Fruit fly (Drosophila melanogaster) whole organism, embryonic: ENCODE results near the gene ich.

Experiments
- Ada2b ChIP-seq: fragments of 200-800 bp; sonication (Bioruptor generic); IDR thresholded peaks from 2 replicates; pipeline ENCODE4 v1.3.6; 2022; ENCODE audit warnings: missing biosample characterization, missing genetic modification characterization
- BEAF-32 ChIP-seq: fragments of 200-800 bp; sonication (Bioruptor generic); optimal IDR thresholded peaks from 3 replicates; lab custom pipeline; 2017; ENCODE audit warnings: missing biosample characterization, missing genetic modification characterization, mild to moderate bottlenecking, moderate library complexity, missing genetic modification reagents
- CG10979 ChIP-seq: fragments of 200-800 bp; sonication (Bioruptor generic); optimal IDR thresholded peaks from 2 replicates; lab custom pipeline; 2018; ENCODE audit warnings: missing biosample characterization, mild to moderate bottlenecking, missing genetic modification characterization, moderate library complexity
- CG11456 ChIP-seq: fragments of 200-800 bp; sonication (Bioruptor generic); IDR thresholded peaks from 3 replicates; pipeline ENCODE4 v1.3.6; 2022; ENCODE audit warnings: missing biosample characterization, missing genetic modification characterization
- CG11696 ChIP-seq: fragments of 200-800 bp; sonication (Bioruptor generic); IDR thresholded peaks from 2 replicates; pipeline ENCODE4 v1.3.6; 2022; ENCODE audit warnings: missing biosample characterization, missing genetic modification characterization
- CG12104 ChIP-seq: fragments of 200-800 bp; sonication (Bioruptor generic); optimal IDR thresholded peaks from 3 replicates; lab custom pipeline; 2016; ENCODE audit warnings: missing biosample characterization, missing genetic modification characterization
- CG12236 ChIP-seq: fragments of 200-800 bp; sonication (Bioruptor generic); optimal IDR thresholded peaks from 2 replicates; lab custom pipeline; 2016; ENCODE audit warnings: missing biosample characterization, missing genetic modification characterization
- CG12659 ChIP-seq: fragments of 200-800 bp; sonication (Bioruptor generic); optimal IDR thresholded peaks from 3 replicates; lab custom pipeline; 2017; ENCODE audit warnings: mild to moderate bottlenecking, missing biosample characterization, missing genetic modification reagents, missing genetic modification characterization
- CG14710 ChIP-seq: fragments of 200-800 bp; sonication (Bioruptor generic); optimal IDR thresholded peaks from 3 replicates; lab custom pipeline; 2019; ENCODE audit warnings: missing biosample characterization, mild to moderate bottlenecking, missing genetic modification characterization, moderate library complexity
- CG1603 ChIP-seq: fragments of 200-800 bp; sonication (Bioruptor generic); optimal IDR thresholded peaks from 2 replicates; lab custom pipeline; 2019; ENCODE audit warnings: missing biosample characterization, mild to moderate bottlenecking, missing genetic modification characterization, moderate library complexity
- CG16813 ChIP-seq: fragments of 200-800 bp; sonication (Bioruptor generic); IDR thresholded peaks from 3 replicates; pipeline ENCODE4 v1.3.6; 2022; ENCODE audit warnings: missing biosample characterization, missing genetic modification characterization; ENCODE audit not compliant: partially characterized antibody
- CG17328 ChIP-seq: fragments of 200-800 bp; sonication (Bioruptor generic); IDR thresholded peaks from 2 replicates; pipeline ENCODE4 v1.3.6; 2022; ENCODE audit warnings: missing biosample characterization, missing genetic modification characterization
- CG17361 ChIP-seq: fragments of 200-800 bp; sonication (Bioruptor generic); IDR thresholded peaks from 3 replicates; pipeline ENCODE4 v1.3.6; 2022; ENCODE audit warnings: missing biosample characterization, missing genetic modification characterization
- CG17385 ChIP-seq: fragments of 200-800 bp; sonication (Bioruptor generic); optimal IDR thresholded peaks from 3 replicates; lab custom pipeline; 2018; ENCODE audit warnings: missing biosample characterization, mild to moderate bottlenecking, missing genetic modification characterization
- CG2889 ChIP-seq: fragments of 200-800 bp; sonication (Bioruptor generic); IDR thresholded peaks from 3 replicates; pipeline ENCODE4 v1.3.6; 2022; ENCODE audit warnings: missing biosample characterization, missing genetic modification characterization
- CG31224 ChIP-seq: fragments of 200-800 bp; sonication (Bioruptor generic); IDR thresholded peaks from 2 replicates; pipeline ENCODE4 v1.3.6; 2022; ENCODE audit warnings: missing biosample characterization, missing genetic modification characterization
- CG31441 ChIP-seq: fragments of 200-800 bp; sonication (Bioruptor generic); IDR thresholded peaks from 2 replicates; pipeline ENCODE4 v1.3.6; 2022; ENCODE audit warnings: missing biosample characterization, missing genetic modification characterization
- CG3281 ChIP-seq: fragments of 200-800 bp; sonication (Bioruptor generic); optimal IDR thresholded peaks from 3 replicates; lab custom pipeline; 2017; ENCODE audit warnings: missing biosample characterization, mild to moderate bottlenecking, missing genetic modification characterization
- CG4820 ChIP-seq: fragments of 200-800 bp; sonication (Bioruptor generic); optimal IDR thresholded peaks from 3 replicates; lab custom pipeline; 2016; ENCODE audit warnings: missing biosample characterization, missing genetic modification characterization
- CG6254 ChIP-seq: fragments of 200-800 bp; sonication (Bioruptor generic); optimal IDR thresholded peaks from 3 replicates; lab custom pipeline; 2017; ENCODE audit warnings: mild to moderate bottlenecking, missing biosample characterization, missing genetic modification reagents, missing genetic modification characterization
- CG6654 ChIP-seq: fragments of 200-800 bp; sonication (Bioruptor generic); optimal IDR thresholded peaks from 2 replicates; lab custom pipeline; 2017; ENCODE audit warnings: missing biosample characterization, mild to moderate bottlenecking, missing genetic modification characterization
- CG6813 ChIP-seq: fragments of 200-800 bp; sonication (Bioruptor generic); optimal IDR thresholded peaks from 2 replicates; lab custom pipeline; 2017; ENCODE audit warnings: missing biosample characterization, missing genetic modification characterization, mild to moderate bottlenecking, moderate library complexity, missing genetic modification reagents
- CG9727 ChIP-seq: fragments of 200-800 bp; sonication (Bioruptor generic); optimal IDR thresholded peaks from 3 replicates; lab custom pipeline; 2017; ENCODE audit warnings: missing biosample characterization, mild to moderate bottlenecking, missing genetic modification characterization
- D19A ChIP-seq: fragments of 200-800 bp; optimal IDR thresholded peaks from 3 replicates; lab custom pipeline; 2019; ENCODE audit warnings: missing biosample characterization, mild to moderate bottlenecking, missing genetic modification characterization, moderate library complexity
- E2f1 ChIP-seq: fragments of 200-800 bp; sonication (Bioruptor generic); IDR thresholded peaks from 2 replicates; pipeline ENCODE4 v1.3.6; 2022; ENCODE audit warnings: missing biosample characterization, missing genetic modification characterization
- Ets65A ChIP-seq: fragments of 200-800 bp; sonication (Bioruptor generic); peaks from one replicate; lab custom pipeline; 2016; ENCODE audit warnings: missing biosample characterization, missing genetic modification characterization
- Fer1 ChIP-seq: fragments of 200-800 bp; sonication (Bioruptor generic); optimal IDR thresholded peaks from 2 replicates; lab custom pipeline; 2017; ENCODE audit warnings: missing biosample characterization, mild to moderate bottlenecking, missing genetic modification characterization
- Lpt ChIP-seq: fragments of >200 bp; optimal IDR thresholded peaks from 2 replicates; lab custom pipeline; 2018; ENCODE audit warnings: missing biosample characterization, missing genetic modification characterization
- Oli ChIP-seq: fragments of 200-800 bp; sonication (Bioruptor generic); optimal IDR thresholded peaks from 2 replicates; lab custom pipeline; 2018; ENCODE audit warnings: missing biosample characterization, mild to moderate bottlenecking, missing genetic modification characterization, moderate library complexity
- Sox102F ChIP-seq: fragments of 200-800 bp; sonication (Bioruptor generic); optimal IDR thresholded peaks from 2 replicates; lab custom pipeline; 2018; ENCODE audit warnings: missing biosample characterization, mild to moderate bottlenecking, missing genetic modification characterization, moderate library complexity
- Spps ChIP-seq: fragments of 200-800 bp; sonication (Bioruptor generic); optimal IDR thresholded peaks from 2 replicates; lab custom pipeline; 2018; ENCODE audit warnings: missing biosample characterization, mild to moderate bottlenecking, missing genetic modification characterization
- Ssrp ChIP-seq: fragments of 200-800 bp; sonication (Bioruptor generic); optimal IDR thresholded peaks from 2 replicates; lab custom pipeline; 2018; ENCODE audit warnings: missing biosample characterization, mild to moderate bottlenecking, missing genetic modification characterization, moderate library complexity
- Stat92E ChIP-seq, 3 experiments: fragments of >200 bp in 2 of 3; fragments of 200-800 bp in 1 of 3; sonication (Bioruptor generic) in 1 of 3; optimal IDR thresholded peaks; 2 replicates each; lab custom pipeline; 2017 to 2019; ENCODE audit warnings: missing biosample characterization in 3 of 3, missing genetic modification characterization in 3 of 3, mild to moderate bottlenecking in 1 of 3, moderate library complexity in 1 of 3
- Tbp ChIP-seq: fragments of >200 bp; optimal IDR thresholded peaks from 2 replicates; lab custom pipeline; 2018; ENCODE audit warnings: missing biosample characterization, missing genetic modification characterization
- Xbp1 ChIP-seq: fragments of 200-800 bp; sonication (Bioruptor generic); optimal IDR thresholded peaks from 3 replicates; lab custom pipeline; 2016; ENCODE audit warnings: missing biosample characterization, mild to moderate bottlenecking, missing genetic modification characterization
- cad ChIP-seq: fragments of >200 bp; optimal IDR thresholded peaks from 2 replicates; lab custom pipeline; 2017; ENCODE audit warnings: missing biosample characterization, missing genetic modification characterization
- dmrt11E ChIP-seq: fragments of 200-800 bp; sonication (Bioruptor generic); optimal IDR thresholded peaks from 3 replicates; lab custom pipeline; 2018; ENCODE audit warnings: missing biosample characterization, mild to moderate bottlenecking, missing genetic modification characterization, moderate library complexity
- dmrt99B ChIP-seq: fragments of 200-800 bp; sonication (Bioruptor generic); optimal IDR thresholded peaks from 2 replicates; lab custom pipeline; 2018; ENCODE audit warnings: missing biosample characterization, mild to moderate bottlenecking, missing genetic modification characterization, moderate library complexity
- emc ChIP-seq: fragments of 200-800 bp; sonication (Bioruptor generic); optimal IDR thresholded peaks from 2 replicates; lab custom pipeline; 2016; ENCODE audit warnings: missing biosample characterization, missing genetic modification characterization
- en ChIP-seq: fragments of 200-800 bp; sonication (Bioruptor generic); optimal IDR thresholded peaks from 2 replicates; lab custom pipeline; 2016; ENCODE audit warnings: missing biosample characterization, missing genetic modification characterization
- fd64A ChIP-seq: fragments of 200-800 bp; sonication (Bioruptor generic); optimal IDR thresholded peaks from 3 replicates; lab custom pipeline; 2018; ENCODE audit warnings: missing biosample characterization, mild to moderate bottlenecking, missing genetic modification characterization
- fd96Cb ChIP-seq: fragments of 200-800 bp; sonication (Bioruptor generic); optimal IDR thresholded peaks from 2 replicates; lab custom pipeline; 2018; ENCODE audit warnings: missing biosample characterization, mild to moderate bottlenecking, missing genetic modification characterization, moderate library complexity
- gro ChIP-seq: fragments of 200-800 bp; sonication (Bioruptor generic); optimal IDR thresholded peaks from 2 replicates; lab custom pipeline; 2016; ENCODE audit warnings: missing biosample characterization, missing genetic modification characterization
- ham ChIP-seq: fragments of 200-800 bp; sonication (Bioruptor generic); IDR thresholded peaks from 2 replicates; pipeline ENCODE4 v1.3.6; 2022; ENCODE audit warnings: missing biosample characterization, missing genetic modification characterization
- lmd ChIP-seq: fragments of 200-800 bp; sonication (Bioruptor generic); IDR thresholded peaks from 2 replicates; pipeline ENCODE4 v1.3.6; 2022; ENCODE audit warnings: missing biosample characterization, missing genetic modification characterization
- nom ChIP-seq: fragments of 200-800 bp; sonication (Bioruptor generic); optimal IDR thresholded peaks from 2 replicates; lab custom pipeline; 2017; ENCODE audit warnings: missing biosample characterization, missing genetic modification characterization, mild to moderate bottlenecking, moderate library complexity, missing genetic modification reagents
- oc ChIP-seq: fragments of 200-800 bp; sonication (Bioruptor generic); optimal IDR thresholded peaks from 2 replicates; lab custom pipeline; 2018; ENCODE audit warnings: missing biosample characterization, mild to moderate bottlenecking, missing genetic modification characterization, moderate library complexity
- onecut ChIP-seq: fragments of 200-800 bp; sonication (Bioruptor generic); IDR thresholded peaks from 2 replicates; pipeline ENCODE4 v1.3.6; 2022; ENCODE audit warnings: missing biosample characterization, missing genetic modification characterization
- run ChIP-seq: fragments of 200-800 bp; sonication (Bioruptor generic); optimal IDR thresholded peaks from 3 replicates; lab custom pipeline; 2018; ENCODE audit warnings: missing biosample characterization, mild to moderate bottlenecking, missing genetic modification characterization
- wek ChIP-seq: fragments of 200-800 bp; sonication (Bioruptor generic); optimal IDR thresholded peaks from 3 replicates; lab custom pipeline; 2018; ENCODE audit warnings: missing biosample characterization, mild to moderate bottlenecking, missing genetic modification characterization, moderate library complexity

ich gene

dm6 chr3R:8922617-8923242 is 40.1 kb downstream of the ich start (continued):
- peak; percentile 23 for TF ChIP-seq dmrt99B (tag; lab: Kevin White, UChicago)
- TF ChIP-seq E2f1 (GFP tag; lab: Robert Waterston, UW) = 0 out of 2 replicates have a peak, but pooled peaks have one; percentile 13
- peak; percentile 33 for TF ChIP-seq CG6254
- TF ChIP-seq fd96Cb (tag; lab: Kevin White, UChicago) = peak; percentile 54
- peak; percentile 46 for TF ChIP-seq dmrt11E (tag; lab: Kevin White, UChicago)
- TF ChIP-seq emc (GFP tag; lab: Kevin White, UChicago) = no peak
- no peak for TF ChIP-seq run
- TF ChIP-seq nom = peak; percentile 79
- TF ChIP-seq CG12236 (GFP tag; lab: Kevin White, UChicago) = peak; percentile 4
- peak; percentile 35; the same call in 1 of the 2 replicates for TF ChIP-seq CG11696 (GFP tag; lab: Robert Waterston, UW)
- TF ChIP-seq CG17361 (GFP tag; lab: Robert Waterston, UW) = no peak
- peak; percentile 21 for TF ChIP-seq Ssrp (tag; lab: Kevin White, UChicago)
- TF ChIP-seq CG6654 (GFP tag; lab: Kevin White, UChicago) = no peak
- TF ChIP-seq CG4820 (GFP tag; lab: Kevin White, UChicago) = peak; percentile 38
- TF ChIP-seq CG31224 (GFP tag; lab: Robert Waterston, UW) = no peak
- TF ChIP-seq cad (GFP tag; lab: Kevin White, UChicago) = no peak
- no peak for TF ChIP-seq oc (tag; lab: Kevin White, UChicago)
- TF ChIP-seq CG31441 = 0 out of 2 replicates have a peak, but pooled peaks have one; percentile 20
- no peak for TF ChIP-seq wek (GFP tag; lab: Kevin White, UChicago)
- TF ChIP-seq CG14710 = peak; percentile 34
- no peak for TF ChIP-seq onecut
- TF ChIP-seq CG12659 (GFP tag; lab: Kevin White, UChicago) = no peak
- TF ChIP-seq CG2889 (GFP tag; lab: Robert Waterston, UW) = no peak
- no peak for TF ChIP-seq Ada2b
- TF ChIP-seq CG17385 = no peak
- no peak for TF ChIP-seq Tbp (GFP tag; lab: Kevin White, UChicago)
- no peak for TF ChIP-seq Lpt (GFP tag; lab: Kevin White, UChicago)
- no peak for TF ChIP-seq en (GFP tag; lab: Kevin White, UChicago)
- TF ChIP-seq Sox102F (GFP tag; lab: Kevin White, UChicago) = peak; percentile 36
- no peak for TF ChIP-seq CG11456 (GFP tag; lab: Robert Waterston, UW)
- TF ChIP-seq D19A (tag; lab: Kevin White, UChicago) = no peak
- TF ChIP-seq CG6813 (GFP tag; lab: Kevin White, UChicago) = peak; percentile 6
- no peak for TF ChIP-seq CG12104
- no peak for TF ChIP-seq BEAF-32
- TF ChIP-seq CG1603 (tag; lab: Kevin White, UChicago) = peak; percentile 38
- peak; percentile 67 for TF ChIP-seq CG10979 (tag; lab: Kevin White, UChicago)
- TF ChIP-seq CG3281 (GFP tag; lab: Kevin White, UChicago) = no peak
- no peak for TF ChIP-seq ham (GFP tag; lab: Robert Waterston, UW)
- no peak for TF ChIP-seq lmd (GFP tag; lab: Robert Waterston, UW)
- no peak for TF ChIP-seq CG16813 (GFP tag; lab: Robert Waterston, UW)
- no peak for TF ChIP-seq gro
- 0 out of 2 replicates have a peak, but pooled peaks have one; percentile 17 for TF ChIP-seq CG17328
- TF ChIP-seq Ets65A (GFP tag; lab: Kevin White, UChicago) = peak; percentile 64
- TF ChIP-seq Stat92E (GFP tag; optimal IDR thresholded peaks at IDR 0.05; lab: Kevin White, UChicago) = no peak
- peak; percentile 47 for TF ChIP-seq Spps (tag; lab: Kevin White, UChicago)
- TF ChIP-seq Xbp1 (GFP tag; lab: Kevin White, UChicago) = peak; percentile 1
- TF ChIP-seq Oli (tag; lab: Kevin White, UChicago) = no peak
- TF ChIP-seq fd64A (GFP tag; lab: Kevin White, UChicago) = no peak
- TF ChIP-seq CG9727 (GFP tag; lab: Kevin White, UChicago) = peak; percentile 13
- TF ChIP-seq Fer1 (GFP tag; lab: Kevin White, UChicago) = no peak
